Worm (Caenorhabditis elegans) whole organism, early embryonic: ENCODE measurements around the gene sra-27.

ENCODE experiments used
- ama-1 ChIP-seq: fragments of 150-350 bp; optimal IDR thresholded peaks from 2 replicates; lab custom pipeline; 2014
- flt-1 ChIP-seq: fragments of 200-800 bp; sonication (Bioruptor generic); IDR thresholded peaks from 2 replicates; pipeline ENCODE4 v1.3.6; 2022; ENCODE audit warnings: missing genetic modification characterization, missing compliant biosample characterization
- tbx-11 ChIP-seq: fragments of 200-800 bp; sonication (Bioruptor generic); IDR thresholded peaks from 2 replicates; pipeline ENCODE4 v1.3.6; 2022; ENCODE audit warnings: missing genetic modification characterization, missing compliant biosample characterization
- tbx-37 ChIP-seq: fragments of 200-800 bp; sonication (Bioruptor generic); conservative IDR thresholded peaks from 2 replicates; pipeline ENCODE4 v1.3.6; 2022; ENCODE audit warnings: missing genetic modification reagents, missing genetic modification characterization, missing compliant biosample characterization

DNA sequence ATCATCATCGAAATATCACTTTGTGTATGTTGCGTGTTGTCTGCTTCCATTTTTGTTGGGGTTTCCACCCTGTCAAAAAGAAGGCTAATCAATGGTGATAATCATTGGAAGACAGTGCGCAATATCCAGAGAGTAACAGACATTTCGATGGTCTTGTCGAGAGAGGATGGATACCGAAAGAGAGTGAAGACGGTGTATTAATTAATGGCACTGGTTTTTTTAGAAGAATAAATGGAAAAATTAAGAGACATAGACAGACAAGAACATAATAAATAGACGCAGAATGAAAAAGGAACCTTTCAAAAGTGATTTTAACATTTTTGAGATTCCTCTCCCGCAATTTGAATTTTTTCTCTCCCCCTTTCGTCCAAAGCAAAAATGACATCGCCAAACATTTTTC is 50.2 kb downstream of the sra-27 start:
- TF ChIP-seq flt-1 (GFP tag; lab: Robert Waterston, UW) (no peak), ama-1 (lab: Kevin White, UChicago) (no peak), tbx-11 (GFP tag; lab: Robert Waterston, UW) (no peak), tbx-37 (no peak)
